Fruit fly (Drosophila melanogaster): ENCODE results near the gene DIP-epsilon.
A peak's percentile ranks its signal among the peaks of the same experiment; 100 is the strongest.

The DIP-epsilon gene

dm6 chr2L:6448334-6448703 is 37.2 kb upstream of the DIP-epsilon start, which contains the start of gene Acox3 (continued):
- peak; percentile 1 for TF ChIP-seq CG30020 (tag; optimal IDR thresholded peaks at IDR 0.05)
- no peak for TF ChIP-seq Atf6 (GFP tag; IDR thresholded peaks at IDR 0.05)
- no peak for TF ChIP-seq amos (GFP tag; IDR thresholded peaks at IDR 0.05; ENCODE audit: partially characterized antibody)
- TF ChIP-seq da (GFP tag; optimal IDR thresholded peaks at IDR 0.05) = no peak
- no peak for TF ChIP-seq inv (GFP tag; IDR thresholded peaks at IDR 0.05; ENCODE audit: partially characterized antibody)
- no peak for TF ChIP-seq ken (GFP tag; IDR thresholded peaks at IDR 0.05)
- no peak for TF ChIP-seq CG9609 (GFP tag; optimal IDR thresholded peaks at IDR 0.05)
- no peak for TF ChIP-seq HmgZ (tag; optimal IDR thresholded peaks at IDR 0.05)
- TF ChIP-seq CG1024 (GFP tag; IDR thresholded peaks at IDR 0.05) = no peak
- TF ChIP-seq CoRest (tag; optimal IDR thresholded peaks at IDR 0.05) = peak; percentile 18
- TF ChIP-seq CG10654 (GFP tag; optimal IDR thresholded peaks at IDR 0.05) = no peak
- no peak for TF ChIP-seq sug (tag; optimal IDR thresholded peaks at IDR 0.05)
- no peak for TF ChIP-seq disco-r (GFP tag; optimal IDR thresholded peaks at IDR 0.05)
- TF ChIP-seq sr (GFP tag; IDR thresholded peaks at IDR 0.05) = no peak
- no peak for TF ChIP-seq nau (GFP tag; optimal IDR thresholded peaks at IDR 0.05)
- TF ChIP-seq oc (tag; optimal IDR thresholded peaks at IDR 0.05) = no peak
- no peak for TF ChIP-seq CG4707 (GFP tag; optimal IDR thresholded peaks at IDR 0.05)
- TF ChIP-seq gcm2 (GFP tag; optimal IDR thresholded peaks at IDR 0.05) = no peak
- no peak for TF ChIP-seq CG14050 (GFP tag; IDR thresholded peaks at IDR 0.05)
- TF ChIP-seq CG14441 (GFP tag; IDR thresholded peaks at IDR 0.05) = no peak
- peak; percentile 97 for TF ChIP-seq Dp (GFP tag; optimal IDR thresholded peaks at IDR 0.05)
- peak; percentile 2 for TF ChIP-seq Vsx1 (GFP tag; optimal IDR thresholded peaks at IDR 0.05)
- no peak for TF ChIP-seq abd-A (tag; optimal IDR thresholded peaks at IDR 0.05)
- no peak for TF ChIP-seq CG2712 (tag; optimal IDR thresholded peaks at IDR 0.05)
- peak; percentile 33 for TF ChIP-seq CG15514 (GFP tag; optimal IDR thresholded peaks at IDR 0.05)
- TF ChIP-seq hth (optimal IDR thresholded peaks at IDR 0.05) = no peak
- no peak for TF ChIP-seq luna (GFP tag; optimal IDR thresholded peaks at IDR 0.05)
- TF ChIP-seq bbx (GFP tag; IDR thresholded peaks at IDR 0.05; ENCODE audit: partially characterized antibody) = no peak
- no peak for TF ChIP-seq Nf-YB (GFP tag; optimal IDR thresholded peaks at IDR 0.05)
- TF ChIP-seq Chrac-16 (GFP tag; optimal IDR thresholded peaks at IDR 0.05) = no peak
- TF ChIP-seq salm (tag; optimal IDR thresholded peaks at IDR 0.05) = no peak
- no peak for TF ChIP-seq Dad (GFP tag; optimal IDR thresholded peaks at IDR 0.05)
- peak; percentile 35 for TF ChIP-seq CTCF (GFP tag; optimal IDR thresholded peaks at IDR 0.05)
- TF ChIP-seq Med (GFP tag) = no peak
- TF ChIP-seq CG8924 (tag; optimal IDR thresholded peaks at IDR 0.05) = peak; percentile 24
- TF ChIP-seq CG12391 (tag; optimal IDR thresholded peaks at IDR 0.05) = peak; percentile 51
- TF ChIP-seq Sox102F (GFP tag; optimal IDR thresholded peaks at IDR 0.05) = no peak
- TF ChIP-seq pzg (GFP tag; optimal IDR thresholded peaks at IDR 0.05) = peak; percentile 41
- TF ChIP-seq CG2116 (GFP tag; optimal IDR thresholded peaks at IDR 0.05) = peak; percentile 26
- TF ChIP-seq Ravus (GFP tag; IDR thresholded peaks at IDR 0.05) = no peak
- no peak for TF ChIP-seq fu2 (GFP tag; optimal IDR thresholded peaks at IDR 0.05)
- TF ChIP-seq chinmo (GFP tag; IDR thresholded peaks at IDR 0.05; ENCODE audit: partially characterized antibody) = no peak
- no peak for TF ChIP-seq sd (tag; optimal IDR thresholded peaks at IDR 0.05)
- TF ChIP-seq CG12744 (GFP tag; optimal IDR thresholded peaks at IDR 0.05) = no peak
- TF ChIP-seq BEAF-32 (GFP tag; optimal IDR thresholded peaks at IDR 0.05) = peak; percentile 6
- TF ChIP-seq NfI (GFP tag; optimal IDR thresholded peaks at IDR 0.05) = no peak
- TF ChIP-seq CG17186 (GFP tag; optimal IDR thresholded peaks at IDR 0.05) = no peak
- no peak for TF ChIP-seq dm (GFP tag; optimal IDR thresholded peaks at IDR 0.05)
- no peak for TF ChIP-seq fd3F (GFP tag; optimal IDR thresholded peaks at IDR 0.05)
- peak in 1 of 2 experiments; percentile 81 for TF ChIP-seq Pdp1 (GFP tag; optimal IDR thresholded peaks at IDR 0.05)
- no peak for TF ChIP-seq CG18619 (GFP tag; optimal IDR thresholded peaks at IDR 0.05)
- peak; percentile 14 for TF ChIP-seq CG4617 (GFP tag; optimal IDR thresholded peaks at IDR 0.05; ENCODE audit: borderline replicate concordance)
